Worm (Caenorhabditis elegans): ENCODE data around the gene F19B10.13.
A peak's percentile ranks its signal among the peaks of the same experiment; 100 is the strongest.

F19B10.13 gene

ce11 chrII:3684487-3685067 lies 22.5 kb downstream of the F19B10.13 start:
- peak; percentile 87 for TF ChIP-seq elt-2 (tag; optimal IDR thresholded peaks at IDR 0.05)
- TF ChIP-seq pqm-1 (tag; optimal IDR thresholded peaks at IDR 0.05), result peak; percentile 46
- TF ChIP-seq mdl-1 (tag; optimal IDR thresholded peaks at IDR 0.05), result no peak
- peak; percentile 83 for TF ChIP-seq ceh-28 (tag; optimal IDR thresholded peaks at IDR 0.05)

ce11 chrII:3688333-3688732 lies 26.3 kb downstream of the F19B10.13 start, which contains the start of gene ifas-1:
TSS of gene ifas-1 (minus strand) at chrII:3688719.
- TF ChIP-seq nhr-237 (tag; optimal IDR thresholded peaks at IDR 0.05) (no peak), elt-1 (tag; optimal IDR thresholded peaks at IDR 0.05) (no peak), skn-1 (tag; optimal IDR thresholded peaks at IDR 0.05) (no peak), nhr-43 (tag; optimal IDR thresholded peaks at IDR 0.05; ENCODE audit: poor library complexity, severe bottlenecking) (no peak), ama-1 (optimal IDR thresholded peaks at IDR 0.05) (no peak), snpc-4 (tag; optimal IDR thresholded peaks at IDR 0.05) (no peak), zag-1 (tag; optimal IDR thresholded peaks at IDR 0.05) (no peak), nhr-77 (tag; optimal IDR thresholded peaks at IDR 0.05) (no peak)

ce11 chrII:3690646-3691045 lies 28.6 kb downstream of the F19B10.13 start, which contains the start of gene srx-101:
TSS of gene srx-101 (minus strand) at chrII:3690746.
- TF ChIP-seq snpc-4 (tag; optimal IDR thresholded peaks at IDR 0.05), result no peak
- no peak for TF ChIP-seq egl-27 (tag; optimal IDR thresholded peaks at IDR 0.05)
- TF ChIP-seq aly-2 (tag; optimal IDR thresholded peaks at IDR 0.05), result no peak
- no peak for TF ChIP-seq ZK546.5 (tag; optimal IDR thresholded peaks at IDR 0.05)
- no peak for TF ChIP-seq eor-1 (tag; optimal IDR thresholded peaks at IDR 0.05)

- no peak for TF ChIP-seq unc-39 (tag; optimal IDR thresholded peaks at IDR 0.05)
- TF ChIP-seq pha-4 (tag; optimal IDR thresholded peaks at IDR 0.05), result no peak
- TF ChIP-seq lin-15B (tag; optimal IDR thresholded peaks at IDR 0.05), result no peak
- no peak for TF ChIP-seq egl-5 (tag; optimal IDR thresholded peaks at IDR 0.05)
- TF ChIP-seq nhr-28 (tag; optimal IDR thresholded peaks at IDR 0.05), result no peak
- no peak for TF ChIP-seq unc-62 (GFP tag; optimal IDR thresholded peaks at IDR 0.05)
- TF ChIP-seq R02D3.7 (tag; optimal IDR thresholded peaks at IDR 0.05), result no peak
- no peak for TF ChIP-seq ceh-28 (tag; optimal IDR thresholded peaks at IDR 0.05)
- TF ChIP-seq fos-1 (tag; optimal IDR thresholded peaks at IDR 0.05), result no peak
- no peak for TF ChIP-seq tbx-2 (tag; optimal IDR thresholded peaks at IDR 0.05)
- TF ChIP-seq eor-1 (tag; optimal IDR thresholded peaks at IDR 0.05), result no peak
- TF ChIP-seq ceh-16 (tag; optimal IDR thresholded peaks at IDR 0.05), result no peak
- no peak for TF ChIP-seq nhr-77 (tag; optimal IDR thresholded peaks at IDR 0.05)
- TF ChIP-seq ZK546.5 (tag; optimal IDR thresholded peaks at IDR 0.05), result no peak
- no peak for TF ChIP-seq fkh-2 (tag; optimal IDR thresholded peaks at IDR 0.05)
Observed at ce11 chrII:3694664-3695063, 32.6 kb downstream of the F19B10.13 start, which contains the start of gene srx-102. TSS of gene srx-102 (minus strand) at chrII:3694764.

- TF ChIP-seq elt-3 (tag; optimal IDR thresholded peaks at IDR 0.05) (no peak), ZK546.5 (tag; optimal IDR thresholded peaks at IDR 0.05) (no peak), nhr-43 (tag; optimal IDR thresholded peaks at IDR 0.05; ENCODE audit: poor library complexity, severe bottlenecking) (no peak), daf-12 (tag; optimal IDR thresholded peaks at IDR 0.05) (no peak), ztf-4 (tag; optimal IDR thresholded peaks at IDR 0.05) (no peak), pha-4 (tag; optimal IDR thresholded peaks at IDR 0.05) (no peak), lin-15B (tag; optimal IDR thresholded peaks at IDR 0.05) (no peak), nhr-76 (tag; optimal IDR thresholded peaks at IDR 0.05) (no peak), egl-27 (tag; optimal IDR thresholded peaks at IDR 0.05) (no peak), tbx-2 (tag; optimal IDR thresholded peaks at IDR 0.05) (no peak), zag-1 (tag; optimal IDR thresholded peaks at IDR 0.05) (no peak)
Observed at ce11 chrII:3699591-3699990, 37.5 kb downstream of the F19B10.13 start, which contains the start of gene srx-104. TSS of gene srx-104 (minus strand) at chrII:3699691.

- TF ChIP-seq egl-5 (tag; optimal IDR thresholded peaks at IDR 0.05) (no peak), ceh-28 (tag; optimal IDR thresholded peaks at IDR 0.05) (no peak), nhr-25 (tag; optimal IDR thresholded peaks at IDR 0.05) (no peak), nhr-77 (tag; optimal IDR thresholded peaks at IDR 0.05) (no peak)
Observed at ce11 chrII:3701305-3701704, 39.2 kb downstream of the F19B10.13 start, which contains the start of gene srx-105. TSS of gene srx-105 (minus strand) at chrII:3701405.

All from whole organism, L3 larva.